Fruit fly (Drosophila melanogaster) whole organism, embryonic: Measurements from ENCODE around the gene CG14835.

ENCODE experiments used
- CG10959 ChIP-seq: fragments of 200-800 bp; sonication (Bioruptor generic); IDR thresholded peaks from 2 replicates; pipeline ENCODE4 v1.3.6; 2022; ENCODE audit warnings: missing biosample characterization, missing genetic modification characterization
- CG12391 ChIP-seq: fragments of 200-800 bp; sonication (Bioruptor generic); optimal IDR thresholded peaks from 3 replicates; lab custom pipeline; 2018; ENCODE audit warnings: missing biosample characterization, mild to moderate bottlenecking, missing genetic modification characterization, moderate library complexity
- kah ChIP-seq: fragments of 200-800 bp; sonication (Bioruptor generic); optimal IDR thresholded peaks from 2 replicates; lab custom pipeline; 2018; ENCODE audit warnings: missing biosample characterization, mild to moderate bottlenecking, missing genetic modification characterization
- ken ChIP-seq: fragments of 200-800 bp; sonication (Bioruptor generic); IDR thresholded peaks from 3 replicates; pipeline ENCODE4 v1.3.6; 2022; ENCODE audit warnings: missing biosample characterization, missing genetic modification characterization

DNA sequence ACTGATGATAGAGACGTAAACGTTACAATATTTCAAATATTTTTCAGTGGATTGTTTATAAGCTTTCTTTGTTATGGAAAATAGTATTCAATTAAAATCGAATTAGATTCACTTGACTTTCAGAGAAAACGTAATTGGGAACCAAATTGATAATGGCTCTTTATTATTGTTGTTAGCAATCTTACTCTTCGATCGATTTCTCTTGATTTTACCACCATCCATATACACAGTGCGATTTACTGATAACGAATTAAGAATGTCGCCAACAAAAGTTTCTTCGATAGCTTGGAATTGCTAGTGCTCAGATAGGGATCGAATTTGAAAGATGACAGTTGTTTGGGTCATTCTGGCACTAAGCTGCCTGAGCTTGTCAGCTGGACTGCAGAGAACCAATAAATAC is 37.5 kb downstream of the CG14835 start, which contains the start of gene CG18417:
- TF ChIP-seq CG10959 (GFP tag; lab: Robert Waterston, UW) (no peak), CG12391 (no peak), ken (GFP tag; lab: Robert Waterston, UW) (no peak), kah (GFP tag; lab: Kevin White, UChicago) (no peak)
